Worm (Caenorhabditis elegans) whole organism, late embryonic: ENCODE data around the gene F47G3.4.

ENCODE experiments used
- C38D4.7 ChIP-seq: fragments of 200-800 bp; sonication (Bioruptor generic); optimal IDR thresholded peaks from 2 replicates; lab custom pipeline; 2018; ENCODE audit warnings: mild to moderate bottlenecking, missing genetic modification characterization, moderate library complexity, missing compliant biosample characterization
- F13H6.1 ChIP-seq: sonication (generic microtip); optimal IDR thresholded peaks from 2 replicates; lab custom pipeline; 2016; ENCODE audit warnings: missing genetic modification characterization, missing compliant biosample characterization
- ahr-1 ChIP-seq: sonication (generic microtip); optimal IDR thresholded peaks from 2 replicates; lab custom pipeline; 2016; ENCODE audit warnings: missing genetic modification characterization, missing compliant biosample characterization
- ceh-14 ChIP-seq: sonication (generic microtip); optimal IDR thresholded peaks from 2 replicates; lab custom pipeline; 2016; ENCODE audit warnings: missing genotype, missing genetic modification characterization, missing compliant biosample characterization
- ceh-18 ChIP-seq: sonication (generic microtip); optimal IDR thresholded peaks from 2 replicates; lab custom pipeline; 2016; ENCODE audit warnings: missing genetic modification characterization, missing compliant biosample characterization
- ceh-22 ChIP-seq: sonication (generic microtip); optimal IDR thresholded peaks from 2 replicates; lab custom pipeline; 2017; ENCODE audit warnings: missing biosample characterization, missing genetic modification characterization
- ceh-30 ChIP-seq: fragments of 150-350 bp; optimal IDR thresholded peaks from 2 replicates; lab custom pipeline; 2014; ENCODE audit warnings: missing biosample characterization, missing genetic modification characterization
- ceh-31 ChIP-seq: sonication (generic microtip); optimal IDR thresholded peaks from 2 replicates; lab custom pipeline; 2016; ENCODE audit warnings: missing genetic modification characterization, missing compliant biosample characterization
- ceh-34 ChIP-seq: sonication (generic microtip); optimal IDR thresholded peaks from 2 replicates; lab custom pipeline; 2016; ENCODE audit warnings: mild to moderate bottlenecking, missing genetic modification characterization, missing compliant biosample characterization
- ceh-45 ChIP-seq: fragments of 200-800 bp; sonication (Bioruptor generic); IDR thresholded peaks from 2 replicates; pipeline ENCODE4 v1.3.6; 2022; ENCODE audit warnings: missing genetic modification reagents, missing genetic modification characterization, missing compliant biosample characterization
- ceh-48 ChIP-seq: sonication (generic microtip); optimal IDR thresholded peaks from 2 replicates; lab custom pipeline; 2016; ENCODE audit warnings: missing genetic modification characterization, inconsistent platforms, missing compliant biosample characterization
- ceh-9 ChIP-seq: sonication (generic microtip); optimal IDR thresholded peaks from 2 replicates; lab custom pipeline; 2016; ENCODE audit warnings: mild to moderate bottlenecking, missing genetic modification characterization, inconsistent platforms, missing compliant biosample characterization
- che-1 ChIP-seq: sonication (generic microtip); optimal IDR thresholded peaks from 2 replicates; lab custom pipeline; 2016; ENCODE audit warnings: mild to moderate bottlenecking, missing genetic modification characterization, missing compliant biosample characterization
- dve-1 ChIP-seq: sonication (generic microtip); optimal IDR thresholded peaks from 2 replicates; lab custom pipeline; 2017; ENCODE audit warnings: antibody characterized with exemption, mild to moderate bottlenecking, missing genetic modification characterization, missing compliant biosample characterization
- elt-2 ChIP-seq: sonication (generic microtip); optimal IDR thresholded peaks from 2 replicates; lab custom pipeline; 2016; ENCODE audit warnings: missing genetic modification reagents, missing genetic modification characterization, missing compliant biosample characterization
- eyg-1 ChIP-seq: sonication (generic microtip); optimal IDR thresholded peaks from 2 replicates; lab custom pipeline; 2016; ENCODE audit warnings: missing genotype, missing genetic modification characterization, missing compliant biosample characterization
- fax-1 ChIP-seq: sonication (generic microtip); optimal IDR thresholded peaks from 2 replicates; lab custom pipeline; 2016; ENCODE audit warnings: missing genotype, missing genetic modification characterization, missing compliant biosample characterization
- fkh-10 ChIP-seq: fragments of 150-350 bp; optimal IDR thresholded peaks from 2 replicates; lab custom pipeline; 2014; ENCODE audit warnings: missing biosample characterization, missing genetic modification reagents, missing genetic modification characterization
- fkh-6 ChIP-seq: sonication (generic microtip); optimal IDR thresholded peaks from 2 replicates; lab custom pipeline; 2016; ENCODE audit warnings: missing genetic modification characterization, missing compliant biosample characterization
- gmeb-2 ChIP-seq: sonication (generic microtip); optimal IDR thresholded peaks from 2 replicates; lab custom pipeline; 2016; ENCODE audit warnings: missing genetic modification characterization, inconsistent platforms, missing compliant biosample characterization
- hlh-15 ChIP-seq: sonication (generic microtip); optimal IDR thresholded peaks from 2 replicates; lab custom pipeline; 2016; ENCODE audit warnings: missing genetic modification characterization, missing compliant biosample characterization
- lim-6 ChIP-seq: sonication (generic microtip); optimal IDR thresholded peaks from 2 replicates; lab custom pipeline; 2016; ENCODE audit warnings: missing genetic modification characterization, missing compliant biosample characterization
- nfya-1 ChIP-seq: sonication (generic microtip); optimal IDR thresholded peaks from 2 replicates; lab custom pipeline; 2017; ENCODE audit warnings: missing genetic modification characterization, mild to moderate bottlenecking, missing compliant biosample characterization, antibody characterized with exemption, moderate library complexity
- nhr-11 ChIP-seq: fragments of 150-350 bp; optimal IDR thresholded peaks from 2 replicates; lab custom pipeline; 2014; ENCODE audit warnings: missing biosample characterization, missing genetic modification characterization
- odd-2 ChIP-seq: sonication (generic microtip); optimal IDR thresholded peaks from 2 replicates; lab custom pipeline; 2017; ENCODE audit warnings: antibody characterized with exemption, mild to moderate bottlenecking, missing genetic modification characterization, missing compliant biosample characterization
- pag-3 ChIP-seq: sonication (generic microtip); optimal IDR thresholded peaks from 2 replicates; lab custom pipeline; 2016; ENCODE audit warnings: missing compliant biosample characterization, missing genetic modification characterization, borderline replicate concordance
- pat-9 ChIP-seq: fragments of 200-800 bp; sonication (Bioruptor generic); optimal IDR thresholded peaks from 2 replicates; lab custom pipeline; 2018; ENCODE audit warnings: mild to moderate bottlenecking, missing genetic modification characterization, moderate library complexity, missing compliant biosample characterization
- pha-2 ChIP-seq: sonication (generic microtip); optimal IDR thresholded peaks from 2 replicates; lab custom pipeline; 2017; ENCODE audit warnings: mild to moderate bottlenecking, missing genetic modification characterization, missing compliant biosample characterization
- pha-4 ChIP-seq: fragments of 150-350 bp; optimal IDR thresholded peaks from 2 replicates; lab custom pipeline; 2018; ENCODE audit warnings: missing biosample characterization, missing genetic modification reagents, missing genetic modification characterization
- rnt-1 ChIP-seq: sonication (generic microtip); optimal IDR thresholded peaks from 2 replicates; lab custom pipeline; 2016; ENCODE audit warnings: missing genetic modification characterization, missing compliant biosample characterization
- sdc-2 ChIP-seq: sonication (generic microtip); optimal IDR thresholded peaks from 2 replicates; lab custom pipeline; 2016; ENCODE audit warnings: missing genotype, missing genetic modification characterization, missing compliant biosample characterization
- sox-2 ChIP-seq: fragments of 200-800 bp; sonication (Bioruptor generic); IDR thresholded peaks from 2 replicates; pipeline ENCODE4 v1.3.6; 2022; ENCODE audit warnings: missing genetic modification reagents, missing genetic modification characterization, missing compliant biosample characterization
- sox-4 ChIP-seq: sonication (generic microtip); optimal IDR thresholded peaks from 2 replicates; lab custom pipeline; 2017; ENCODE audit warnings: mild to moderate bottlenecking, missing genetic modification characterization, inconsistent platforms, missing compliant biosample characterization
- syd-9 ChIP-seq: sonication (generic microtip); optimal IDR thresholded peaks from 2 replicates; lab custom pipeline; 2016; ENCODE audit warnings: mild to moderate bottlenecking, missing genetic modification characterization, moderate library complexity, missing compliant biosample characterization
- tbx-2 ChIP-seq: sonication (generic microtip); optimal IDR thresholded peaks from 2 replicates; lab custom pipeline; 2016; ENCODE audit warnings: missing genetic modification characterization, missing compliant biosample characterization
- ttx-3 ChIP-seq: sonication (generic microtip); optimal IDR thresholded peaks from 2 replicates; lab custom pipeline; 2016; ENCODE audit warnings: missing genetic modification reagents, missing genetic modification characterization, missing compliant biosample characterization
- unc-3 ChIP-seq, 2 experiments: fragments of 200-800 bp in 1 of 2; sonication (Bioruptor generic) in 1 of 2; sonication (generic microtip) in 1 of 2; conservative IDR thresholded peaks in 1 of 2; optimal IDR thresholded peaks in 1 of 2; 2 replicates each; pipeline versions ENCODE4 v1.3.6 to Lab custom; 2016 to 2022; ENCODE audit warnings: missing compliant biosample characterization in 2 of 2, missing genetic modification characterization in 2 of 2, missing genetic modification reagents in 1 of 2
- unc-86 ChIP-seq: sonication (generic microtip); optimal IDR thresholded peaks from 2 replicates; lab custom pipeline; 2016; ENCODE audit warnings: missing genetic modification characterization, missing compliant biosample characterization
- ztf-16 ChIP-seq: sonication (generic microtip); optimal IDR thresholded peaks from 2 replicates; lab custom pipeline; 2017; ENCODE audit warnings: missing genetic modification characterization, missing compliant biosample characterization

F47G3.4 gene

DNA sequence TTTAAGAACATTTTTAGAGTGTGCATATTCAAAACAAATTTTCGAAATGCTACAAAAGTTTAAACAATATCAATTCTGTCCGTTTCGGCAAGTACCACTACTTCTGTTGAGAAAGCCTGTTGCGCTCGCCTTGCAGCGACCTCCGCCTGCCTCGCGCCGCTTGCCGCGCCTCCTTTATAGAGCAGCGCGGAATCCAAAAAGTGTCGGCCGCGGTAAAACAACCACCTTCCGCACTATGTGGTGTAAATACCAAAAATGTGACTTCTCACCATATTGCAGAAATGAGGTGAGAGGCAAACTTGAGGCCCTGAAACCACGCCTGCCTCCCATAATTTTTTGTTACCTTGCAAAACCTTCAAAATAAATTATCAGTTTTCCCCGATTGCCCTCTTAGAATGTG is 28.5 kb upstream of the F47G3.4 start:
- TF ChIP-seq nhr-11 (tag; lab: Kevin White, UChicago) (no peak), ceh-48 (tag; lab: Kevin White, UChicago) (no peak), pha-4 (no peak), fkh-10 (GFP tag; lab: Kevin White, UChicago) (no peak), sox-2 (GFP tag; lab: Robert Waterston, UW) (no peak), unc-3 (GFP tag; conservative IDR thresholded peaks at IDR 0.05; lab: Robert Waterston, UW) (no peak), unc-3 (tag; optimal IDR thresholded peaks at IDR 0.05; lab: Kevin White, UChicago) (no peak), ceh-31 (tag; lab: Kevin White, UChicago) (no peak), elt-2 (tag; lab: Kevin White, UChicago) (no peak), eyg-1 (tag; lab: Kevin White, UChicago) (no peak), ceh-9 (tag; lab: Kevin White, UChicago) (no peak), ceh-34 (tag; lab: Kevin White, UChicago) (no peak), fax-1 (tag; lab: Kevin White, UChicago) (no peak), ceh-22 (no peak), fkh-6 (tag; lab: Kevin White, UChicago) (no peak), dve-1 (tag; lab: Kevin White, UChicago) (no peak), tbx-2 (no peak), ceh-14 (no peak), ztf-16 (tag; lab: Kevin White, UChicago) (no peak)
- TF ChIP-seq, all 69 proteins: peak for 0

ce11 chrX:2359797-2360196 is 21.6 kb upstream of the F47G3.4 start, which contains the start of gene lgc-40:
Gene lgc-40, plus strand, starts transcription at chrX:2360097.
- TF ChIP-seq odd-2 (tag; lab: Kevin White, UChicago) = no peak
- TF ChIP-seq rnt-1 = no peak

DNA sequence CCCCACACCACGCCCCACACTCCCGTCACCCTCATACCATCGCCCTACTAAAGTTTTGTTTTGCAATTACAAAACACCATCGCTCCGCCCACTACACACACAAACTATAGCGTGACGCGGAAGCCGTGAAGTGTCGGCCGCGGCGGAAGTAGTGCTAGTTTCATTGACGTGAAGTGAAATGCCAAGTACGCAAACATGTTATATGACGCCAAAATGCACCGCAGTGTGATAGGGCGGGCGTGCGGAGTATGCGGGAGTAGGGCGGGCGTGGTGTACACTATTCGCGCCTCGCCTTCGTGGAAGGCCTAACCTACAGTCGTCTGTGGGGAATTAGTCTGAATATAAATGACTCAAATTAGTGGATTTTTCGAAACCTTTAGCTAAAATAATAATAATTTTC is 18.5 kb upstream of the F47G3.4 start:
- TF ChIP-seq ceh-30 (tag; lab: Kevin White, UChicago) (no peak), ceh-9 (tag; lab: Kevin White, UChicago) (no peak), eyg-1 (tag; lab: Kevin White, UChicago) (no peak), lim-6 (tag; lab: Kevin White, UChicago) (no peak), nhr-11 (tag; lab: Kevin White, UChicago) (no peak), sox-4 (no peak)

ce11 chrX:2364703-2365299 is 16.6 kb upstream of the F47G3.4 start:
- TF ChIP-seq pha-2 (no peak), sdc-2 (tag; lab: Kevin White, UChicago) (peak; percentile 97)
- TF ChIP-seq, all 69 proteins: peak for 1

ce11 chrX:2365890-2366289 is 15.5 kb upstream of the F47G3.4 start, which contains the start of gene T24D8.6:
Gene T24D8.6, minus strand, starts transcription at chrX:2365990.
- no peak for TF ChIP-seq elt-2 (tag; lab: Kevin White, UChicago)
- TF ChIP-seq pha-4 = no peak

ce11 chrX:2368042-2368814 is 13.2 kb upstream of the F47G3.4 start:
- no peak for TF ChIP-seq ahr-1 (tag; lab: Kevin White, UChicago)
- no peak for TF ChIP-seq ceh-9 (tag; lab: Kevin White, UChicago)
- TF ChIP-seq ceh-48 (tag; lab: Kevin White, UChicago) = no peak
- TF ChIP-seq rnt-1 = no peak
- TF ChIP-seq pag-3 (tag; lab: Kevin White, UChicago) = no peak
- no peak for TF ChIP-seq C38D4.7 (GFP tag; lab: Kevin White, UChicago)
- TF ChIP-seq sox-4 = no peak
- TF ChIP-seq pha-2 = peak; percentile 15
- no peak for TF ChIP-seq che-1
- peak; percentile 7 for TF ChIP-seq ceh-18 (tag; lab: Kevin White, UChicago)
- TF ChIP-seq dve-1 (tag; lab: Kevin White, UChicago) = no peak
- TF ChIP-seq nfya-1 (tag; lab: Kevin White, UChicago) = peak; percentile 11
- no peak for TF ChIP-seq ceh-31 (tag; lab: Kevin White, UChicago)
- no peak for TF ChIP-seq ceh-45 (GFP tag; lab: Robert Waterston, UW)
- TF ChIP-seq syd-9 (tag; lab: Kevin White, UChicago) = no peak
- no peak for TF ChIP-seq unc-86 (tag; lab: Kevin White, UChicago)
- TF ChIP-seq pat-9 (tag; lab: Kevin White, UChicago) = no peak
- TF ChIP-seq gmeb-2 (tag; lab: Kevin White, UChicago) = no peak
- no peak for TF ChIP-seq ttx-3 (tag; lab: Kevin White, UChicago)
- TF ChIP-seq elt-2 (tag; lab: Kevin White, UChicago) = no peak
- no peak for TF ChIP-seq hlh-15
- TF ChIP-seq F13H6.1 = no peak
- TF ChIP-seq tbx-2 = peak; percentile 20
